Worm (Caenorhabditis elegans): Measurements from ENCODE around the gene ceh-18.

- TF ChIP-seq flt-1 (GFP tag; IDR thresholded peaks at IDR 0.05) (no peak), hmg-4 (GFP tag; optimal IDR thresholded peaks at IDR 0.05) (no peak), tbx-11 (GFP tag; IDR thresholded peaks at IDR 0.05) (no peak), F13C5.2 (tag; optimal IDR thresholded peaks at IDR 0.05) (no peak)
Observed at ce11 chrX:3824907-3825689, 32.5 kb downstream of the ceh-18 start.
